Fruit fly (Drosophila melanogaster): Measurements from ENCODE around the gene Dhrs4.

Dhrs4 gene

DNA sequence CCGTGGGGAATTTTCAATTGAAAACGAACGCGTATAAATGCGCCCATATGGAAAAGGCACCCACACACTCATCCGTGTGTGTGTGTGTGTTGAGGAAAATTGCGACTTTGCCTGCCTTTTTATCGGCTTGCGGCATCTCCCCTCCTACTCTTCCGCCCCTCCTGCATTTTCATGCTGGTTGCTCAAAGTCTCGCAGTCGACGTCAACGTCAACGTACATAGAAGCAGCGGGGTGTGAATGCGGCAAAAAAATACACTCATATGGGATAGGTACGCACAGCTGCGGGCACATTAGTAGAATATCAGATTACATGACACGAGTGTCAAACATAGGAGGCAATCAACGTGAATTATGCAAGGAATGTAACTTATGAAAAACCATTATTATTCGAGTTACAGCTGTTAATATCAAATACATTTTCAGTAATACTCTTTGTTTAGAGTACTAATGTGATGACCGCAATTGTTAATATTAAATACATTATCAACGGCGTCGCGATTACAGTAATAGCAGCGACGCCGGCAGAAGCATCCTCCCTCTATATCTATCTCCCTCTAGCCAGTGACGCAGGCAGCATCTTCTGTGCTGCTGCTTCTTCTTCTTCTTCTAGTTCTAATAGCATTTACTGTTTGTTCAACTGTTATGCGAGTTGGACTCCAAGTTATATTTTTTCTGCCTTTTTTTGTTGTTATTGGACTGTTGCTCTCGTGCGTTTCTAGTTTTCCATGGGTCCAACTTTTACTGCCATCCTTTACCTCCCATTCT, 45.5 kb upstream of the Dhrs4 start (continued):
- TF ChIP-seq CG12104 (GFP tag; optimal IDR thresholded peaks at IDR 0.05) (peak; percentile 45), vvl (GFP tag; IDR thresholded peaks at IDR 0.05) (peak; percentile 95), dmrt99B (tag; optimal IDR thresholded peaks at IDR 0.05) (peak; percentile 93), CG3726 (GFP tag; IDR thresholded peaks at IDR 0.05) (peak; percentile 82), CG12744 (GFP tag; optimal IDR thresholded peaks at IDR 0.05) (peak; percentile 66), ac (GFP tag; optimal IDR thresholded peaks at IDR 0.05) (peak; percentile 80), CG1647 (GFP tag; optimal IDR thresholded peaks at IDR 0.05) (peak; percentile 87), Lhr (GFP tag; optimal IDR thresholded peaks at IDR 0.05) (peak; percentile 68), CG17568 (GFP tag; optimal IDR thresholded peaks at IDR 0.05) (peak; percentile 75), Doc3 (GFP tag; IDR thresholded peaks at IDR 0.05; ENCODE audit: partially characterized antibody) (no peak), CG13624 (GFP tag; optimal IDR thresholded peaks at IDR 0.05) (peak; percentile 81), lbe (GFP tag; optimal IDR thresholded peaks at IDR 0.05) (peak; percentile 57), bcd (GFP tag; optimal IDR thresholded peaks at IDR 0.05) (peak; percentile 89), h (optimal IDR thresholded peaks at IDR 0.05) (no peak), BtbVII (GFP tag; optimal IDR thresholded peaks at IDR 0.05) (peak; percentile 83), amos (GFP tag; IDR thresholded peaks at IDR 0.05; ENCODE audit: partially characterized antibody) (no peak), Dek (tag; optimal IDR thresholded peaks at IDR 0.05) (peak; percentile 84), CG18619 (GFP tag; optimal IDR thresholded peaks at IDR 0.05) (peak; percentile 89), YL-1 (GFP tag; optimal IDR thresholded peaks at IDR 0.05) (peak; percentile 50), bigmax (GFP tag; optimal IDR thresholded peaks at IDR 0.05) (peak; percentile 30), crp (GFP tag; optimal IDR thresholded peaks at IDR 0.05) (peak in 1 of 2 experiments; percentile 46), CG10543 (GFP tag; optimal IDR thresholded peaks at IDR 0.05) (peak; percentile 11), Sox100B (GFP tag; optimal IDR thresholded peaks at IDR 0.05) (peak; percentile 72), tap (tag; optimal IDR thresholded peaks at IDR 0.05) (peak; percentile 86), disco-r (GFP tag; optimal IDR thresholded peaks at IDR 0.05) (peak; percentile 73), Atf-2 (GFP tag; optimal IDR thresholded peaks at IDR 0.05) (peak; percentile 85), CG13296 (GFP tag; optimal IDR thresholded peaks at IDR 0.05) (peak; percentile 71), CG7372 (GFP tag; IDR thresholded peaks at IDR 0.05) (peak; percentile 77), Gug (GFP tag; IDR thresholded peaks at IDR 0.05) (peak; percentile 86), CG8944 (GFP tag; optimal IDR thresholded peaks at IDR 0.05) (peak; percentile 90), CG7963 (GFP tag; IDR thresholded peaks at IDR 0.05; ENCODE audit: partially characterized antibody) (no peak), CG11456 (GFP tag; IDR thresholded peaks at IDR 0.05) (peak; percentile 78), pita (GFP tag; optimal IDR thresholded peaks at IDR 0.05) (no peak), Dbx (GFP tag; IDR thresholded peaks at IDR 0.05) (peak; percentile 80), tna (GFP tag; IDR thresholded peaks at IDR 0.05; ENCODE audit: partially characterized antibody) (no peak), otp (GFP tag; IDR thresholded peaks at IDR 0.05) (peak; percentile 87), Opbp (GFP tag; IDR thresholded peaks at IDR 0.05; ENCODE audit: partially characterized antibody) (no peak), fd3F (GFP tag; optimal IDR thresholded peaks at IDR 0.05) (peak; percentile 68), CG9817 (tag; optimal IDR thresholded peaks at IDR 0.05) (peak; percentile 76), CG11093 (GFP tag; IDR thresholded peaks at IDR 0.05) (peak; percentile 83), Eip74EF (GFP tag; optimal IDR thresholded peaks at IDR 0.05) (peak in 1 of 2 experiments; percentile 81), tx (GFP tag; optimal IDR thresholded peaks at IDR 0.05) (peak; percentile 77), CG30020 (tag; optimal IDR thresholded peaks at IDR 0.05) (peak; percentile 23), mam (GFP tag; optimal IDR thresholded peaks at IDR 0.05) (peak; percentile 87), az2 (GFP tag; optimal IDR thresholded peaks at IDR 0.05) (peak; percentile 88), Awh (GFP tag; IDR thresholded peaks at IDR 0.05) (peak; percentile 92), ase (GFP tag; IDR thresholded peaks at IDR 0.05) (peak; percentile 83), eve (GFP tag; optimal IDR thresholded peaks at IDR 0.05) (peak in 1 of 2 experiments; percentile 90), Meics (GFP tag; optimal IDR thresholded peaks at IDR 0.05) (peak; percentile 87)
